Worm (Caenorhabditis elegans) whole organism, L4 larva: Measurements from ENCODE around the gene F01D5.8.

Experiments
- D1046.2 ChIP-seq: fragments of 200-800 bp; sonication (Bioruptor generic); IDR thresholded peaks from 2 replicates; pipeline ENCODE4 v1.3.6; 2022; ENCODE audit warnings: missing genetic modification characterization, missing compliant biosample characterization
- aha-1 ChIP-seq: fragments of 150-350 bp; peaks from one replicate; lab custom pipeline; 2014; ENCODE audit warnings: missing biosample characterization, missing genetic modification characterization
- ceh-82 ChIP-seq: sonication (generic microtip); optimal IDR thresholded peaks from 2 replicates; lab custom pipeline; 2017; ENCODE audit warnings: missing biosample characterization, missing genetic modification characterization
- ctbp-1 ChIP-seq: fragments of 200-800 bp; sonication (Bioruptor generic); IDR thresholded peaks from 2 replicates; pipeline ENCODE4 v1.3.6; 2022; ENCODE audit warnings: missing genetic modification reagents, missing genetic modification characterization, missing compliant biosample characterization
- daf-12 ChIP-seq: fragments of 150-350 bp; optimal IDR thresholded peaks from 2 replicates; lab custom pipeline; 2014; ENCODE audit warnings: missing biosample characterization, missing genetic modification reagents, missing genetic modification characterization
- daf-16 ChIP-seq, 3 experiments: sonication (generic microtip); optimal IDR thresholded peaks; 2 replicates each; lab custom pipeline; 2016 to 2017; ENCODE audit warnings: missing genetic modification characterization in 3 of 3, missing genetic modification reagents in 3 of 3, mild to moderate bottlenecking in 2 of 3, missing compliant biosample characterization in 2 of 3, missing biosample characterization in 1 of 3, moderate library complexity in 1 of 3
- dmd-6 ChIP-seq: fragments of 200-800 bp; sonication (Bioruptor generic); IDR thresholded peaks from 2 replicates; pipeline ENCODE4 v1.3.6; 2022; ENCODE audit warnings: missing genetic modification reagents, missing genetic modification characterization, missing compliant biosample characterization
- dmd-9 ChIP-seq: fragments of 200-800 bp; sonication (Bioruptor generic); IDR thresholded peaks from 2 replicates; pipeline ENCODE4 v1.3.6; 2022; ENCODE audit warnings: missing genetic modification reagents, missing genetic modification characterization, missing compliant biosample characterization
- dve-1 ChIP-seq: sonication (generic microtip); optimal IDR thresholded peaks from 2 replicates; lab custom pipeline; 2017; ENCODE audit warnings: antibody characterized with exemption, mild to moderate bottlenecking, missing genetic modification characterization, missing compliant biosample characterization; ENCODE audit not compliant: insufficient read depth
- fos-1 ChIP-seq: fragments of 150-350 bp; optimal IDR thresholded peaks from 2 replicates; lab custom pipeline; 2014; ENCODE audit warnings: missing biosample characterization, missing genetic modification characterization
- hif-1 ChIP-seq, 2 experiments: sonication (generic microtip); optimal IDR thresholded peaks; 2 replicates each; lab custom pipeline; 2016 to 2017; ENCODE audit warnings: missing compliant biosample characterization in 2 of 2, missing genetic modification characterization in 2 of 2, missing genetic modification reagents in 2 of 2, missing genotype in 2 of 2, mild to moderate bottlenecking in 1 of 2
- hlh-30 ChIP-seq: sonication (generic microtip); optimal IDR thresholded peaks from 2 replicates; lab custom pipeline; 2017; ENCODE audit warnings: antibody characterized with exemption, mild to moderate bottlenecking, missing genetic modification characterization, missing compliant biosample characterization; ENCODE audit not compliant: insufficient read depth
- jun-1 ChIP-seq: fragments of 150-350 bp; optimal IDR thresholded peaks from 2 replicates; lab custom pipeline; 2014; ENCODE audit warnings: missing biosample characterization, missing genetic modification reagents, missing genetic modification characterization
- lim-7 ChIP-seq: fragments of 200-800 bp; sonication (Bioruptor generic); IDR thresholded peaks from 2 replicates; pipeline ENCODE4 v1.3.6; 2022; ENCODE audit warnings: missing genetic modification characterization, missing compliant biosample characterization
- lin-1 ChIP-seq: fragments of 200-800 bp; sonication (Bioruptor generic); IDR thresholded peaks from 2 replicates; pipeline ENCODE4 v1.3.6; 2022; ENCODE audit warnings: missing genetic modification reagents, missing genetic modification characterization, missing compliant biosample characterization
- mdl-1 ChIP-seq, 2 experiments: fragments of 150-350 bp in 1 of 2; sonication (generic microtip) in 1 of 2; optimal IDR thresholded peaks; 2 replicates each; lab custom pipeline; 2014 to 2017; ENCODE audit warnings: missing biosample characterization in 2 of 2, missing genetic modification characterization in 2 of 2
- mep-1 ChIP-seq: fragments of 150-350 bp; sonication (generic microtip); optimal IDR thresholded peaks from 3 replicates; lab custom pipeline; 2014; ENCODE audit warnings: missing biosample characterization, missing genetic modification characterization
- mxl-3 ChIP-seq: fragments of 200-800 bp; sonication (Bioruptor generic); optimal IDR thresholded peaks from 2 replicates; lab custom pipeline; 2018; ENCODE audit warnings: mild to moderate bottlenecking, missing genetic modification characterization, missing compliant biosample characterization
- nhr-28 ChIP-seq: fragments of 150-350 bp; optimal IDR thresholded peaks from 2 replicates; lab custom pipeline; 2014; ENCODE audit warnings: missing biosample characterization, missing genetic modification characterization
- nhr-77 ChIP-seq: fragments of 150-350 bp; optimal IDR thresholded peaks from 2 replicates; lab custom pipeline; 2014; ENCODE audit warnings: missing biosample characterization, missing genetic modification characterization
- pqm-1 ChIP-seq: sonication (generic microtip); optimal IDR thresholded peaks from 2 replicates; lab custom pipeline; 2017; ENCODE audit warnings: missing biosample characterization, missing genetic modification characterization
- set-16 ChIP-seq: fragments of 200-800 bp; sonication (Bioruptor generic); IDR thresholded peaks from 2 replicates; pipeline ENCODE4 v1.3.6; 2022; ENCODE audit warnings: missing genetic modification reagents, missing genetic modification characterization, missing compliant biosample characterization
- skn-1 ChIP-seq: fragments of 150-350 bp; optimal IDR thresholded peaks from 2 replicates; lab custom pipeline; 2014; ENCODE audit warnings: missing biosample characterization, missing genetic modification characterization
- tra-1 ChIP-seq: fragments of 200-800 bp; sonication (Bioruptor generic); IDR thresholded peaks from 2 replicates; pipeline ENCODE4 v1.3.6; 2022; ENCODE audit warnings: missing genetic modification reagents, missing genetic modification characterization, missing compliant biosample characterization
- unc-130 ChIP-seq: sonication (generic microtip); optimal IDR thresholded peaks from 2 replicates; lab custom pipeline; 2016; ENCODE audit warnings: missing genetic modification reagents, missing genetic modification characterization, missing compliant biosample characterization
- unc-62 ChIP-seq, 3 experiments: fragments of 150-350 bp in 1 of 3; sonication (generic microtip); optimal IDR thresholded peaks in 2 of 3; peaks in 1 of 3; 1 replicate in 1 of 3; 2 replicates in 2 of 3; lab custom pipeline; 2014 to 2017; ENCODE audit warnings: missing biosample characterization in 3 of 3, missing genetic modification characterization in 3 of 3, missing genetic modification reagents in 3 of 3, missing genotype in 1 of 3
- vab-7 ChIP-seq: fragments of 200-800 bp; sonication (Bioruptor generic); IDR thresholded peaks from 2 replicates; pipeline ENCODE4 v1.3.6; 2022; ENCODE audit warnings: missing genetic modification reagents, missing genetic modification characterization, missing compliant biosample characterization
- zag-1 ChIP-seq: fragments of 150-350 bp; optimal IDR thresholded peaks from 2 replicates; lab custom pipeline; 2014; ENCODE audit warnings: missing biosample characterization, missing genetic modification characterization
- zfp-3 ChIP-seq: fragments of 200-800 bp; sonication (Bioruptor generic); conservative IDR thresholded peaks from 2 replicates; pipeline ENCODE4 v1.3.6; 2022; ENCODE audit warnings: missing genetic modification reagents, missing genetic modification characterization, missing compliant biosample characterization
- zip-11 ChIP-seq: fragments of 200-800 bp; sonication (Bioruptor generic); IDR thresholded peaks from 2 replicates; pipeline ENCODE4 v1.3.6; 2022; ENCODE audit warnings: missing genetic modification characterization, missing compliant biosample characterization
- ztf-11 ChIP-seq: fragments of 150-350 bp; optimal IDR thresholded peaks from 2 replicates; lab custom pipeline; 2014; ENCODE audit warnings: missing biosample characterization, missing genetic modification characterization

F01D5.8 gene

ce11 chrII:13979833-13980513 lies 30.5 kb upstream of the F01D5.8 start, which contains the start of gene sre-48:
Gene sre-48 (minus strand): TSS chrII:13979883.
- TF ChIP-seq pqm-1 (tag; lab: Kevin White, UChicago): peak; percentile 51
- peak; percentile 61 for TF ChIP-seq dve-1 (tag; lab: Kevin White, UChicago)
- no peak for TF ChIP-seq zag-1
- peak; percentile 48 for TF ChIP-seq nhr-77 (tag; lab: Kevin White, UChicago)
- TF ChIP-seq unc-62 (GFP tag; optimal IDR thresholded peaks at IDR 0.05 in 1 of 2; lab: Kevin White, UChicago): peak in 1 of 2 experiments; percentile 22
- no peak for TF ChIP-seq unc-62 (tag; optimal IDR thresholded peaks at IDR 0.05; lab: Kevin White, UChicago)
- no peak for TF ChIP-seq ctbp-1 (GFP tag; lab: Robert Waterston, UW)
- peak; percentile 40 for TF ChIP-seq nhr-28 (tag; lab: Kevin White, UChicago)
- TF ChIP-seq daf-16 (GFP tag; optimal IDR thresholded peaks at IDR 0.05; lab: Kevin White, UChicago): no peak
- TF ChIP-seq daf-16 (tag; optimal IDR thresholded peaks at IDR 0.05; lab: Kevin White, UChicago): peak; percentile 76
- 0 out of 2 replicates have a peak, but pooled peaks have one; percentile 17 for TF ChIP-seq dmd-6
- peak; percentile 35 for TF ChIP-seq aha-1 (tag; lab: Kevin White, UChicago)
- no peak for TF ChIP-seq zfp-3 (GFP tag; lab: Robert Waterston, UW)
- TF ChIP-seq hlh-30 (tag; lab: Kevin White, UChicago): peak; percentile 43
- no peak for TF ChIP-seq vab-7

- TF ChIP-seq daf-16 (GFP tag; optimal IDR thresholded peaks at IDR 0.05; lab: Kevin White, UChicago): no peak
- TF ChIP-seq daf-16 (tag; optimal IDR thresholded peaks at IDR 0.05; lab: Kevin White, UChicago): peak; percentile 7
- no peak for TF ChIP-seq hif-1 (tag; optimal IDR thresholded peaks at IDR 0.05; lab: Kevin White, UChicago)
- TF ChIP-seq nhr-28 (tag; lab: Kevin White, UChicago): peak; percentile 48
- no peak for TF ChIP-seq lin-1
- no peak for TF ChIP-seq tra-1
- TF ChIP-seq dmd-6: peak; percentile 41; the same call in 1 of the 2 replicates
- TF ChIP-seq mdl-1 (tag; optimal IDR thresholded peaks at IDR 0.05; lab: Kevin White, UChicago): no peak
- TF ChIP-seq pqm-1 (tag; lab: Kevin White, UChicago): peak; percentile 68
- TF ChIP-seq, all 104 proteins: peak for 4
Observed at ce11 chrII:13981097-13981496, 29.4 kb upstream of the F01D5.8 start, which contains the start of gene Y39G8B.9. Gene Y39G8B.9 (plus strand): TSS chrII:13981365.

ce11 chrII:13981819-13982218 lies 28.7 kb upstream of the F01D5.8 start:
- TF ChIP-seq dmd-9 (GFP tag; lab: Robert Waterston, UW) (no peak), daf-16 (GFP tag; optimal IDR thresholded peaks at IDR 0.05; lab: Kevin White, UChicago) (no peak), daf-16 (tag; optimal IDR thresholded peaks at IDR 0.05; lab: Kevin White, UChicago) (peak; percentile 9), pqm-1 (tag; lab: Kevin White, UChicago) (peak; percentile 19), jun-1 (tag; lab: Kevin White, UChicago) (no peak), zip-11 (GFP tag; lab: Robert Waterston, UW) (no peak)

- TF ChIP-seq set-16 (GFP tag; lab: Robert Waterston, UW) (peak; percentile 92), lim-7 (GFP tag; lab: Robert Waterston, UW) (0 out of 2 replicates have a peak, but pooled peaks have one; percentile 60), skn-1 (tag; lab: Kevin White, UChicago) (no peak), zip-11 (GFP tag; lab: Robert Waterston, UW) (no peak), mxl-3 (no peak)
Observed at ce11 chrII:13982247-13982646, 28.3 kb upstream of the F01D5.8 start.

- TF ChIP-seq daf-12 (tag; lab: Kevin White, UChicago) (no peak), fos-1 (no peak), ceh-82 (tag; lab: Kevin White, UChicago) (no peak), nhr-28 (tag; lab: Kevin White, UChicago) (peak; percentile 26), ztf-11 (tag; lab: Kevin White, UChicago) (no peak), pqm-1 (tag; lab: Kevin White, UChicago) (peak; percentile 87), unc-130 (GFP tag; lab: Kevin White, UChicago) (no peak), D1046.2 (GFP tag; lab: Robert Waterston, UW) (no peak), mep-1 (tag; lab: Kevin White, UChicago) (no peak)
Observed at ce11 chrII:13982923-13983322, 27.6 kb upstream of the F01D5.8 start, which contains the start of the genes Y39G8B.13 and Y39G8B.10. Gene Y39G8B.13 (minus strand): TSS chrII:13983047. Gene Y39G8B.10 (minus strand): TSS chrII:13983115.
